Worm (Caenorhabditis elegans) whole organism, L2 larva: ENCODE data around the gene nimk-1.
"Not testable (repeated sequence)": the region's sequence is repeated elsewhere in the genome, so short reads cannot be mapped to it uniquely, and the experiment has no call there.

Source experiments
- R02D3.7 ChIP-seq: fragments of 150-350 bp; optimal IDR thresholded peaks from 2 replicates; lab custom pipeline; 2014; ENCODE audit warnings: missing biosample characterization, missing genetic modification characterization
- Y55F3AM.14 ChIP-seq: fragments of 200-800 bp; sonication (Bioruptor generic); optimal IDR thresholded peaks from 2 replicates; lab custom pipeline; 2018; ENCODE audit warnings: mild to moderate bottlenecking, missing genetic modification characterization, missing compliant biosample characterization
- ZK546.5 ChIP-seq: sonication (generic microtip); optimal IDR thresholded peaks from 2 replicates; lab custom pipeline; 2017; ENCODE audit warnings: missing biosample characterization, missing genetic modification characterization
- aly-2 ChIP-seq: fragments of 150-350 bp; optimal IDR thresholded peaks from 2 replicates; lab custom pipeline; 2014; ENCODE audit warnings: missing biosample characterization, missing genetic modification characterization
- blmp-1 ChIP-seq: sonication (generic microtip); optimal IDR thresholded peaks from 2 replicates; lab custom pipeline; 2017; ENCODE audit warnings: missing genetic modification characterization, mild to moderate bottlenecking, missing compliant biosample characterization, antibody characterized with exemption, moderate library complexity; ENCODE audit not compliant: insufficient read depth
- dmd-4 ChIP-seq: sonication (generic microtip); optimal IDR thresholded peaks from 2 replicates; lab custom pipeline; 2017; ENCODE audit warnings: missing biosample characterization, missing genetic modification characterization
- elt-1 ChIP-seq: fragments of 150-350 bp; optimal IDR thresholded peaks from 2 replicates; lab custom pipeline; 2014; ENCODE audit warnings: missing biosample characterization, missing genetic modification characterization
- fos-1 ChIP-seq: fragments of 150-350 bp; optimal IDR thresholded peaks from 2 replicates; lab custom pipeline; 2014; ENCODE audit warnings: missing biosample characterization, missing genetic modification characterization
- gmeb-1 ChIP-seq: fragments of 150-350 bp; optimal IDR thresholded peaks from 2 replicates; lab custom pipeline; 2014; ENCODE audit warnings: missing biosample characterization, missing genetic modification characterization
- lin-11 ChIP-seq: fragments of 150-350 bp; sonication (generic microtip); optimal IDR thresholded peaks from 2 replicates; lab custom pipeline; 2014; ENCODE audit warnings: missing biosample characterization, missing genetic modification characterization, inconsistent platforms, mixed read lengths
- lin-13 ChIP-seq: fragments of 150-350 bp; optimal IDR thresholded peaks from 2 replicates; lab custom pipeline; 2014; ENCODE audit warnings: missing biosample characterization, missing genetic modification reagents, missing genetic modification characterization
- lsy-2 ChIP-seq, 2 experiments: fragments of 150-350 bp in 1 of 2; sonication (generic microtip) in 1 of 2; optimal IDR thresholded peaks; 2 replicates each; lab custom pipeline; 2014 to 2017; ENCODE audit warnings: missing biosample characterization in 2 of 2, missing genetic modification characterization in 2 of 2
- mab-5 ChIP-seq: fragments of 150-350 bp; optimal IDR thresholded peaks from 2 replicates; lab custom pipeline; 2014; ENCODE audit warnings: missing biosample characterization, missing genetic modification characterization
- mdl-1 ChIP-seq, 2 experiments: fragments of 150-350 bp in 1 of 2; sonication (generic microtip) in 1 of 2; optimal IDR thresholded peaks; 2 replicates each; lab custom pipeline; 2017; ENCODE audit warnings: missing biosample characterization in 2 of 2, missing genetic modification characterization in 2 of 2
- nhr-10 ChIP-seq: sonication (generic microtip); optimal IDR thresholded peaks from 2 replicates; lab custom pipeline; 2017; ENCODE audit warnings: missing biosample characterization, missing genetic modification characterization
- nhr-12 ChIP-seq: fragments of 150-350 bp; optimal IDR thresholded peaks from 2 replicates; lab custom pipeline; 2014; ENCODE audit warnings: missing biosample characterization, missing genetic modification characterization
- nhr-129 ChIP-seq: fragments of 150-350 bp; optimal IDR thresholded peaks from 2 replicates; lab custom pipeline; 2014; ENCODE audit warnings: missing biosample characterization, missing genetic modification characterization
- nhr-21 ChIP-seq: fragments of 150-350 bp; optimal IDR thresholded peaks from 2 replicates; lab custom pipeline; 2014; ENCODE audit warnings: missing biosample characterization, missing genetic modification characterization
- nhr-23 ChIP-seq: fragments of 150-350 bp; optimal IDR thresholded peaks from 2 replicates; lab custom pipeline; 2014; ENCODE audit warnings: missing biosample characterization, missing genetic modification reagents, missing genetic modification characterization
- nhr-237 ChIP-seq: fragments of 150-350 bp; optimal IDR thresholded peaks from 2 replicates; lab custom pipeline; 2014; ENCODE audit warnings: missing biosample characterization, missing genetic modification characterization
- nhr-25 ChIP-seq: fragments of 150-350 bp; sonication (generic microtip); optimal IDR thresholded peaks from 3 replicates; lab custom pipeline; 2014; ENCODE audit warnings: missing biosample characterization, missing genetic modification characterization
- nhr-77 ChIP-seq: fragments of 150-350 bp; optimal IDR thresholded peaks from 2 replicates; lab custom pipeline; 2014; ENCODE audit warnings: missing biosample characterization, missing genetic modification characterization
- peb-1 ChIP-seq: fragments of 150-350 bp; optimal IDR thresholded peaks from 2 replicates; lab custom pipeline; 2014; ENCODE audit warnings: missing biosample characterization, missing genetic modification characterization
- sem-4 ChIP-seq: fragments of 150-350 bp; optimal IDR thresholded peaks from 2 replicates; lab custom pipeline; 2014; ENCODE audit warnings: missing biosample characterization, missing genetic modification reagents, missing genetic modification characterization
- skn-1 ChIP-seq: sonication (generic microtip); optimal IDR thresholded peaks from 2 replicates; lab custom pipeline; 2017; ENCODE audit warnings: missing biosample characterization, missing genetic modification characterization
- sma-3 ChIP-seq: sonication (generic microtip); optimal IDR thresholded peaks from 2 replicates; lab custom pipeline; 2016; ENCODE audit warnings: missing genetic modification reagents, missing genetic modification characterization, missing compliant biosample characterization
- snpc-4 ChIP-seq: fragments of 150-350 bp; optimal IDR thresholded peaks from 2 replicates; lab custom pipeline; 2014; ENCODE audit warnings: missing biosample characterization, missing genetic modification characterization
- unc-39 ChIP-seq: fragments of 150-350 bp; optimal IDR thresholded peaks from 2 replicates; lab custom pipeline; 2014; ENCODE audit warnings: missing biosample characterization, missing genetic modification characterization
- unc-62 ChIP-seq: fragments of 150-350 bp; optimal IDR thresholded peaks from 2 replicates; lab custom pipeline; 2014; ENCODE audit warnings: missing biosample characterization, missing genetic modification reagents, missing genetic modification characterization
- ztf-11 ChIP-seq: sonication (generic microtip); optimal IDR thresholded peaks from 2 replicates; lab custom pipeline; 2017; ENCODE audit warnings: missing biosample characterization, missing genetic modification characterization
- ztf-4 ChIP-seq: fragments of 150-350 bp; optimal IDR thresholded peaks from 2 replicates; lab custom pipeline; 2014; ENCODE audit warnings: missing biosample characterization, missing genetic modification characterization

Gene nimk-1

DNA sequence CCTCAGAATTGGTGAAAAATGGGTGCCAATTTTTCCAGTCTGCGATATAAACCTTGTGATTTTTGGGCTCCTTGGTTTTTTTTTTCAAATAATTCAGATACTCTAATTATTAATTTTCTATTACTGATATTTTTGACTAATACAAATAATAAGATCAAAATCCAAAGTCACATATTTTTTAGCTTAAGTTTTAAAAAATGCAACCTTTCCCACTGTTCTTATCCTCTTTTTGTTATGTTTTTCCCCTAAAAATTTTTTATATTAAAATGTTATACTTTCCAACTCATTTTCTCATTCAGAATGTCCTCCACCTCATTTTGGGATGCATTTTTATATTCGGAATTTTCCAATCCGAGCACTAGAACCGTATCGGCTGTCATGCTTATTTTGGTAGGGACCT, 4.6 kb upstream of the nimk-1 start, which contains the start of gene srx-120:
srx-120 (plus strand) TSS at position 301 of the 400 bp plus-strand sequence.
- TF ChIP-seq snpc-4 (tag; lab: Kevin White, UChicago): no peak
- no peak for TF ChIP-seq blmp-1 (tag; lab: Kevin White, UChicago)
- TF ChIP-seq sma-3 (GFP tag; lab: Kevin White, UChicago): no peak
- no peak for TF ChIP-seq nhr-237 (tag; lab: Kevin White, UChicago)
- no peak for TF ChIP-seq R02D3.7 (tag; lab: Kevin White, UChicago)
- no peak for TF ChIP-seq aly-2 (tag; lab: Kevin White, UChicago)
- no peak for TF ChIP-seq lsy-2 (tag; optimal IDR thresholded peaks at IDR 0.05; lab: Kevin White, UChicago)
- TF ChIP-seq ZK546.5 (tag; lab: Kevin White, UChicago): no peak
- TF ChIP-seq ztf-4 (tag; lab: Kevin White, UChicago): no peak

DNA sequence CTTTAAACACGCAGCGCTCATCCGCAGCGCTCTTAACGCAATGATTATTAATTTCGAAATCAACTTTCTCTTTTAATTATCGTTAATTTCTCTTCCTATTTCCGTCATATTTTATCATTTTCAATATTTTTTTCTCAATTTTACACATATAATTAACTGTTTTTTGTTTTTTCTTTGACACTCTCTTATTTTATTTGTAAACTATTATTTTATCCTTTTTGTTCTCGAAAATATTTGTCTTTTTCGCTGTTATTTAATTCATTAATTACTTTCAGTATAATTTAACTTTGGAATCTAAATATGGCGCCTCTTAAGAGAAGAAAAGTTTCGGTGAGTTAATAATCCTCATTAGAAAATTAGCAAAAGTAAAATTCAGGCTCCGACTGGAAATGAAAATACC, 650 bp downstream of the nimk-1 start, which contains the start of gene F49C5.3:
F49C5.3 (plus strand) TSS at position 301 of the 400 bp plus-strand sequence.
- not testable (repeated sequence) for TF ChIP-seq dmd-4 (tag; lab: Kevin White, UChicago); nhr-25 (tag; lab: Kevin White, UChicago); gmeb-1

DNA sequence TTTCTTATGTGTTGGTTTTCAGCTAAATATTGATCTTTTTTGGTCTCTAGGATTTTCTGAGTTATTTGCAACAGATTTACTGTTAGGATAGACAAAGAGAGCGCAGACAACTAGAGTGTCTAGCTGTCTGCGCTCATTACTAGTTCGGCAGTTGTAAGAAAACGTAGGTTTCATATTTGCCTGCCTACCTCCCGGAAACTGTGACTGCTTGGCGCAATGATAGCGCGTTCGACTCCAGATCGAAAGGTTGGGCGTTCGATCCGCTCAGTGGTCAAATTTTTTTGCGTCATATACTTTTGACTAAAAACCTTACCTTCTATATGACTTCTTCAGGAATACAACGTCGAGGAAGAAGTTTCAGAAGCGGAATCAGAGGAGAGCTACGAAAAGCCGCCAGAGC, 3.8 kb downstream of the nimk-1 start:
- no peak for TF ChIP-seq nhr-10 (tag; lab: Kevin White, UChicago)
- no peak for TF ChIP-seq unc-39 (tag; lab: Kevin White, UChicago)
- no peak for TF ChIP-seq gmeb-1
- no peak for TF ChIP-seq blmp-1 (tag; lab: Kevin White, UChicago)
- no peak for TF ChIP-seq mdl-1 (tag; optimal IDR thresholded peaks at IDR 0.05; lab: Kevin White, UChicago)
- TF ChIP-seq lsy-2 (tag; optimal IDR thresholded peaks at IDR 0.05; lab: Kevin White, UChicago): no peak
- TF ChIP-seq elt-1 (tag; lab: Kevin White, UChicago): no peak
- no peak for TF ChIP-seq Y55F3AM.14 (GFP tag; lab: Kevin White, UChicago)
- TF ChIP-seq nhr-77 (tag; lab: Kevin White, UChicago): no peak
- TF ChIP-seq ztf-11 (tag; lab: Kevin White, UChicago): no peak

DNA sequence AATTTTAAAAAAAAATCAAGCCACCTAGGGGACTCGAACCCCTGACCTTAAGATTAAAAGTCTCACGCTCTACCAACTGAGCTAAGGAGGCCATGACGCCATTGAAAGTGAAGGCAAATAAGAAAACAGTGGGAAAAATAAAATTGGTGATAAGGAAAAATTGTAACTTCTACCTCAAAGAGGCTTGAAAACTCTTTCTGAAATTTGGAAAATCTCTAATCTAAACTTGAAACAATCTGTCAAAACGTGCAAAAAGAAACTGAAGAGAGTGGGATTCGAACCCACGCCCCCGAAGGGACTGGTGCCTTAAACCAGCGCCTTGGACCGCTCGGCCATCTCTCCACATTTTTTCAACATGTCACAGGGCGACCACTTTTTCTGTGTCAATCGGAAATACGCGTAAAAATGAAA, 6.1 kb downstream of the nimk-1 start:
- peak; percentile 7 for TF ChIP-seq nhr-21 (tag; lab: Kevin White, UChicago)
- peak; percentile 39 for TF ChIP-seq fos-1
- TF ChIP-seq sma-3 (GFP tag; lab: Kevin White, UChicago): peak; percentile 5

DNA sequence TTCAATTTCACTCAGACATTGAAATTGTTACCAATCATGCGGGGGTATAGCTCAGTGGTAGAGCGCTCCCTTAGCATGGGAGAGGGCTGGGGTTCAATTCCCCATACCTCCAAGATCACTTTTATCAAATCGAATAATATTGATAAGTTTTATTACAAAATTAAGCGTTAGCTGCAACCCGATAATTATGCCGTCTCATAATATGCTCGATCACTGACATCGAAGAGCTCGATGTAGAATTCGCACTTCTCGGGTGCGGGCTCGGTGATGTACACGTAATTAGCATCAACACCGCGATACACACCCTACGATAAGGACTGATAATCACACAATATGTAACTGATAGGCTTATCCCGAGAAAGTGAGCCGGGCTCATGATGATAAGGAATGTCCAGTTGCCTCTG, 7.0 kb downstream of the nimk-1 start:
- peak; percentile 33 for TF ChIP-seq fos-1
- no peak for TF ChIP-seq skn-1 (tag; lab: Kevin White, UChicago)
- TF ChIP-seq peb-1 (tag; lab: Kevin White, UChicago): no peak

DNA sequence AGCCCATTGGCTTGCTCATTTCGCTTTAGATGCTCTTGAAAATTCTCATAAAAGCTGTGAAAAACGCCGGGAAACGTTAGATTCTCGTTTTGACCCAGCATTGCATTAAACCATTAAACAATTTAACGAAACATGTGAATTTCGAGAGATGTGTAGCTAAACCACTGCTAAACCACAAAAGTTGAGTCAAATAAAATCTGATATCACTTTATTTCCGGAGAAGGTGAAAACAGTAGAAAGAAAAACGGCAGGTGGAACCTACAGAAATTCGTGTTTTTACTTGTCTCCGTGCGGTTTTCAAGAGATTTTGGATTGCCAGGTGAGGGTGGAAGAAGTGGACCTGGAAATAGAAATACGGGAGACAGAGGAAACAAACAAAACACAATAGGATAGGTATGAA, 9.0 kb downstream of the nimk-1 start, which contains the start of gene F49C5.9:
F49C5.9 (minus strand) TSS at position 101 of the 400 bp plus-strand sequence.
- TF ChIP-seq ztf-4 (tag; lab: Kevin White, UChicago): no peak
- TF ChIP-seq nhr-23: no peak
- no peak for TF ChIP-seq dmd-4 (tag; lab: Kevin White, UChicago)
- TF ChIP-seq lin-13 (GFP tag; lab: Kevin White, UChicago): no peak
- TF ChIP-seq nhr-237 (tag; lab: Kevin White, UChicago): no peak
- TF ChIP-seq unc-39 (tag; lab: Kevin White, UChicago): no peak
- TF ChIP-seq unc-62: no peak
- TF ChIP-seq nhr-129: no peak
- no peak for TF ChIP-seq lin-11 (tag; lab: Kevin White, UChicago)
- TF ChIP-seq mab-5 (tag; lab: Kevin White, UChicago): no peak
- no peak for TF ChIP-seq sem-4 (tag; lab: Kevin White, UChicago)
- TF ChIP-seq peb-1 (tag; lab: Kevin White, UChicago): no peak
- TF ChIP-seq skn-1 (tag; lab: Kevin White, UChicago): no peak
- TF ChIP-seq nhr-12 (tag; lab: Kevin White, UChicago): no peak
- no peak for TF ChIP-seq R02D3.7 (tag; lab: Kevin White, UChicago)
